Worm (Caenorhabditis elegans) whole organism, L4 larva: ENCODE data around the gene stc-1.

Source experiments
- F10B5.3 ChIP-seq: sonication (generic microtip); optimal IDR thresholded peaks from 2 replicates; lab custom pipeline; 2016; ENCODE audit warnings: mild to moderate bottlenecking, missing genetic modification characterization, missing compliant biosample characterization
- T20F7.1 ChIP-seq: fragments of 200-800 bp; sonication (Bioruptor generic); optimal IDR thresholded peaks from 2 replicates; lab custom pipeline; 2018; ENCODE audit warnings: mild to moderate bottlenecking, missing genetic modification characterization, missing compliant biosample characterization
- Y105C5A.15 ChIP-seq: fragments of 200-800 bp; sonication (Bioruptor generic); IDR thresholded peaks from 2 replicates; pipeline ENCODE4 v1.3.6; 2022; ENCODE audit warnings: missing genetic modification characterization, missing compliant biosample characterization
- Y48G9A.11 ChIP-seq: fragments of 200-800 bp; sonication (Bioruptor generic); IDR thresholded peaks from 2 replicates; pipeline ENCODE4 v1.3.6; 2022; ENCODE audit warnings: missing genetic modification reagents, missing genetic modification characterization, missing compliant biosample characterization
- Y75B8A.6 ChIP-seq: fragments of 200-800 bp; sonication (Bioruptor generic); IDR thresholded peaks from 2 replicates; pipeline ENCODE4 v1.3.6; 2022; ENCODE audit warnings: missing genetic modification reagents, missing genetic modification characterization, missing compliant biosample characterization
- ZK337.2 ChIP-seq: fragments of 200-800 bp; sonication (Bioruptor generic); IDR thresholded peaks from 2 replicates; pipeline ENCODE4 v1.3.6; 2022; ENCODE audit warnings: missing genetic modification reagents, missing genetic modification characterization, missing compliant biosample characterization
- ZK546.5 ChIP-seq, 2 experiments: sonication (generic microtip); optimal IDR thresholded peaks; 2 replicates each; lab custom pipeline; 2017; ENCODE audit warnings: missing biosample characterization in 2 of 2, missing genetic modification characterization in 2 of 2
- aha-1 ChIP-seq: fragments of 150-350 bp; peaks from one replicate; lab custom pipeline; 2014; ENCODE audit warnings: missing biosample characterization, missing genetic modification characterization
- ama-1 ChIP-seq: fragments of 150-350 bp; optimal IDR thresholded peaks from 2 replicates; lab custom pipeline; 2014; ENCODE audit warnings: inconsistent platforms, mixed read lengths
- arid-1 ChIP-seq: fragments of 200-800 bp; sonication (Bioruptor generic); conservative IDR thresholded peaks from 2 replicates; pipeline ENCODE4 v1.3.6; 2022; ENCODE audit warnings: missing genetic modification reagents, missing genetic modification characterization, missing compliant biosample characterization
- ceh-20 ChIP-seq: fragments of 200-800 bp; sonication (Bioruptor generic); IDR thresholded peaks from 2 replicates; pipeline ENCODE4 v1.3.6; 2022; ENCODE audit warnings: missing genetic modification reagents, missing genetic modification characterization, missing compliant biosample characterization
- ceh-28 ChIP-seq: fragments of 150-350 bp; optimal IDR thresholded peaks from 2 replicates; lab custom pipeline; 2014; ENCODE audit warnings: missing biosample characterization, missing genetic modification reagents, missing genetic modification characterization
- daf-16 ChIP-seq, 3 experiments: sonication (generic microtip); optimal IDR thresholded peaks; 2 replicates each; lab custom pipeline; 2016 to 2017; ENCODE audit warnings: missing genetic modification characterization in 3 of 3, missing genetic modification reagents in 3 of 3, mild to moderate bottlenecking in 2 of 3, missing compliant biosample characterization in 2 of 3, missing biosample characterization in 1 of 3, moderate library complexity in 1 of 3
- daf-19 ChIP-seq: fragments of 200-800 bp; sonication (Bioruptor generic); conservative IDR thresholded peaks from 2 replicates; pipeline ENCODE4 v1.3.6; 2022; ENCODE audit warnings: missing genetic modification characterization, missing compliant biosample characterization
- dmd-8 ChIP-seq: fragments of 200-800 bp; sonication (Bioruptor generic); IDR thresholded peaks from 2 replicates; pipeline ENCODE4 v1.3.6; 2022; ENCODE audit warnings: missing genetic modification characterization, missing compliant biosample characterization
- dve-1 ChIP-seq: sonication (generic microtip); optimal IDR thresholded peaks from 2 replicates; lab custom pipeline; 2017; ENCODE audit warnings: antibody characterized with exemption, mild to moderate bottlenecking, missing genetic modification characterization, missing compliant biosample characterization; ENCODE audit not compliant: insufficient read depth
- egl-43 ChIP-seq: fragments of 200-800 bp; sonication (Bioruptor generic); IDR thresholded peaks from 2 replicates; pipeline ENCODE4 v1.3.6; 2022; ENCODE audit warnings: missing genetic modification reagents, missing genetic modification characterization, missing compliant biosample characterization
- hlh-11 ChIP-seq: fragments of 200-800 bp; sonication (Bioruptor generic); optimal IDR thresholded peaks from 2 replicates; lab custom pipeline; 2018; ENCODE audit warnings: mild to moderate bottlenecking, missing genetic modification characterization, missing compliant biosample characterization
- hmg-1.1 ChIP-seq: fragments of 200-800 bp; sonication (Bioruptor generic); IDR thresholded peaks from 2 replicates; pipeline ENCODE4 v1.3.6; 2022; ENCODE audit warnings: missing genetic modification reagents, missing genetic modification characterization, missing compliant biosample characterization
- lim-7 ChIP-seq: fragments of 200-800 bp; sonication (Bioruptor generic); IDR thresholded peaks from 2 replicates; pipeline ENCODE4 v1.3.6; 2022; ENCODE audit warnings: missing genetic modification characterization, missing compliant biosample characterization
- lin-1 ChIP-seq: fragments of 200-800 bp; sonication (Bioruptor generic); IDR thresholded peaks from 2 replicates; pipeline ENCODE4 v1.3.6; 2022; ENCODE audit warnings: missing genetic modification reagents, missing genetic modification characterization, missing compliant biosample characterization
- lin-38 ChIP-seq: fragments of 200-800 bp; sonication (Bioruptor generic); IDR thresholded peaks from 2 replicates; pipeline ENCODE4 v1.3.6; 2022; ENCODE audit warnings: missing genetic modification reagents, missing genetic modification characterization, missing compliant biosample characterization
- lir-3 ChIP-seq: sonication (generic microtip); optimal IDR thresholded peaks from 2 replicates; lab custom pipeline; 2016; ENCODE audit warnings: mild to moderate bottlenecking, missing genetic modification characterization, missing compliant biosample characterization
- mdl-1 ChIP-seq, 2 experiments: fragments of 150-350 bp in 1 of 2; sonication (generic microtip) in 1 of 2; optimal IDR thresholded peaks; 2 replicates each; lab custom pipeline; 2014 to 2017; ENCODE audit warnings: missing biosample characterization in 2 of 2, missing genetic modification characterization in 2 of 2
- mes-2 ChIP-seq: sonication (generic microtip); optimal IDR thresholded peaks from 2 replicates; lab custom pipeline; 2016; ENCODE audit warnings: missing genotype, mild to moderate bottlenecking, missing genetic modification characterization, missing compliant biosample characterization; ENCODE audit not compliant: poor library complexity, severe bottlenecking
- mxl-3 ChIP-seq: fragments of 200-800 bp; sonication (Bioruptor generic); optimal IDR thresholded peaks from 2 replicates; lab custom pipeline; 2018; ENCODE audit warnings: mild to moderate bottlenecking, missing genetic modification characterization, missing compliant biosample characterization
- nhr-102 ChIP-seq: sonication (generic microtip); optimal IDR thresholded peaks from 2 replicates; lab custom pipeline; 2016; ENCODE audit warnings: mild to moderate bottlenecking, missing genetic modification characterization, moderate library complexity, missing compliant biosample characterization
- nhr-111 ChIP-seq: fragments of 200-800 bp; sonication (Bioruptor generic); optimal IDR thresholded peaks from 2 replicates; lab custom pipeline; 2018; ENCODE audit warnings: mild to moderate bottlenecking, missing genetic modification characterization, missing compliant biosample characterization
- nhr-25 ChIP-seq: sonication (generic microtip); optimal IDR thresholded peaks from 2 replicates; lab custom pipeline; 2017; ENCODE audit warnings: missing genetic modification characterization, mild to moderate bottlenecking, missing compliant biosample characterization, antibody characterized with exemption, moderate library complexity, borderline replicate concordance; ENCODE audit not compliant: insufficient read depth
- nhr-41 ChIP-seq: fragments of 200-800 bp; sonication (Bioruptor generic); IDR thresholded peaks from 2 replicates; pipeline ENCODE4 v1.3.6; 2022; ENCODE audit warnings: missing genetic modification reagents, missing genetic modification characterization, missing compliant biosample characterization
- nhr-48 ChIP-seq: sonication (generic microtip); optimal IDR thresholded peaks from 2 replicates; lab custom pipeline; 2016; ENCODE audit warnings: mild to moderate bottlenecking, missing genetic modification characterization, missing compliant biosample characterization
- nhr-6 ChIP-seq: fragments of 150-350 bp; optimal IDR thresholded peaks from 2 replicates; lab custom pipeline; 2014; ENCODE audit warnings: missing biosample characterization, missing genetic modification characterization
- nhr-77 ChIP-seq: fragments of 150-350 bp; optimal IDR thresholded peaks from 2 replicates; lab custom pipeline; 2014; ENCODE audit warnings: missing biosample characterization, missing genetic modification characterization
- php-3 ChIP-seq: fragments of 200-800 bp; sonication (Bioruptor generic); IDR thresholded peaks from 2 replicates; pipeline ENCODE4 v1.3.6; 2022; ENCODE audit warnings: missing genetic modification reagents, missing genetic modification characterization, missing compliant biosample characterization
- pqm-1 ChIP-seq: sonication (generic microtip); optimal IDR thresholded peaks from 2 replicates; lab custom pipeline; 2017; ENCODE audit warnings: missing biosample characterization, missing genetic modification characterization
- snpc-1.2 ChIP-seq: fragments of 200-800 bp; sonication (Bioruptor generic); IDR thresholded peaks from 2 replicates; pipeline ENCODE4 v1.3.6; 2022; ENCODE audit warnings: missing genetic modification reagents, missing genetic modification characterization, missing compliant biosample characterization
- spr-1 ChIP-seq: sonication (generic microtip); optimal IDR thresholded peaks from 2 replicates; lab custom pipeline; 2016; ENCODE audit warnings: mild to moderate bottlenecking, missing genetic modification characterization, missing compliant biosample characterization
- spr-3 ChIP-seq: fragments of 200-800 bp; sonication (Bioruptor generic); optimal IDR thresholded peaks from 2 replicates; lab custom pipeline; 2018; ENCODE audit warnings: mild to moderate bottlenecking, missing genetic modification characterization, missing compliant biosample characterization
- unc-62 ChIP-seq, 3 experiments: fragments of 150-350 bp in 1 of 3; sonication (generic microtip); optimal IDR thresholded peaks in 2 of 3; peaks in 1 of 3; 1 replicate in 1 of 3; 2 replicates in 2 of 3; lab custom pipeline; 2014 to 2017; ENCODE audit warnings: missing biosample characterization in 3 of 3, missing genetic modification characterization in 3 of 3, missing genetic modification reagents in 3 of 3, missing genotype in 1 of 3
- zag-1 ChIP-seq: fragments of 150-350 bp; optimal IDR thresholded peaks from 2 replicates; lab custom pipeline; 2014; ENCODE audit warnings: missing biosample characterization, missing genetic modification characterization
- zfp-2 ChIP-seq: sonication (generic microtip); optimal IDR thresholded peaks from 2 replicates; lab custom pipeline; 2016; ENCODE audit warnings: mild to moderate bottlenecking, missing genetic modification characterization, missing compliant biosample characterization
- zip-11 ChIP-seq: fragments of 200-800 bp; sonication (Bioruptor generic); IDR thresholded peaks from 2 replicates; pipeline ENCODE4 v1.3.6; 2022; ENCODE audit warnings: missing genetic modification characterization, missing compliant biosample characterization
- zip-2 ChIP-seq: fragments of 150-350 bp; optimal IDR thresholded peaks from 2 replicates; lab custom pipeline; 2014; ENCODE audit warnings: missing biosample characterization, missing genetic modification characterization
- ztf-11 ChIP-seq: fragments of 150-350 bp; optimal IDR thresholded peaks from 2 replicates; lab custom pipeline; 2014; ENCODE audit warnings: missing biosample characterization, missing genetic modification characterization
- ztf-7 ChIP-seq: fragments of 150-350 bp; optimal IDR thresholded peaks from 2 replicates; lab custom pipeline; 2014; ENCODE audit warnings: missing biosample characterization, missing genetic modification characterization

Gene stc-1

DNA sequence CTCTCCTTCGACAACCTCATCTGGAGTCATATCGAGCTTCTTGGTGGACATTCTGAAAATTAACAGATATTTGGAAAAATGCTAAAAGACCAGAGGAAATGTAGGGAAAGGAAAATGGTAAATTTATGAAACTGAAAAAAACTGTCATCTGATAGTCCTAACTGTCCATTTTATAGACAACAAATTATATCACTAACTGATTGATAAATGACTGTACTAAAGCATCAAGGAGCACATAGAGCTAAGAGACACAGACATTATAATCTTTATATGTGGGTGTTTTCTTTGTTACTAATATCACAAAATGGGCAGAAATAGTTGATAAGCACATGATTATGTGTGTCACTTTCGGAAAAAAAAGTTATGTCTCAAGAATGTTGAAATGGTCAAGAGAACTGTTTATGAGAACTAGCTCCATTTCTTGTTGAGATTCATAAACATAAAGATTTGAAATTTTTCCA lies 897 bp upstream of the stc-1 start, which contains the start of gene F54C9.3 (continued):
- TF ChIP-seq pqm-1 (tag; lab: Kevin White, UChicago) (peak; percentile 91), nhr-102 (tag; lab: Kevin White, UChicago) (peak; percentile 3), Y75B8A.6 (no peak), hlh-11 (tag; lab: Kevin White, UChicago) (peak; percentile 82), nhr-6 (tag; lab: Kevin White, UChicago) (no peak), mdl-1 (tag; optimal IDR thresholded peaks at IDR 0.05; lab: Kevin White, UChicago) (no peak), nhr-77 (peak; percentile 93), mxl-3 (GFP tag; lab: Kevin White, UChicago) (no peak), unc-62 (GFP tag; optimal IDR thresholded peaks at IDR 0.05 in 1 of 2; lab: Kevin White, UChicago) (no peak), unc-62 (tag; optimal IDR thresholded peaks at IDR 0.05; lab: Kevin White, UChicago) (no peak), php-3 (GFP tag; lab: Robert Waterston, UW) (peak; percentile 99), T20F7.1 (GFP tag; lab: Kevin White, UChicago) (peak; percentile 48), lir-3 (tag; lab: Kevin White, UChicago) (no peak), ceh-20 (GFP tag; lab: Robert Waterston, UW) (peak; percentile 96), spr-1 (tag; lab: Kevin White, UChicago) (no peak)
- TF ChIP-seq, all 104 proteins: peak for 20

DNA sequence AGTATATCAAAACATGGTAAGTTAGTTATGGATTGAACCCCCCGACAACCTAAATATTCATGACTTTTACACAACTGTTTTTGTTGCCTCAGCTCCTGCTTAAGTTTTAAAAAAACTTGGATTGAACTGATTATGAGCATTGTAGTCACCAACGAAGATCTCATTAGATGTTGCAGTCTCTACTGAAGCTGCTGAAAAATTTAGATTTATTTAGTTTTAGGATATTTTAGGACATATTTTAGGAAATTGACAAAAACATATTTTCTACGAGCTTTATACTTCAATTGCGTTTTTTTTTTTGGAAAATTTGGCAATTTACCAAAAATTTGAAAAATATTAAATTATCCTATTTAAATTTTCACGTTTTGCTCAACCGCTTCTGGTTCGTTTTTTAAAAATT lies 3.9 kb downstream of the stc-1 start, which contains the start of gene F54C9.14:
F54C9.14 (plus strand) TSS at position 301 of the 400 bp plus-strand sequence.
- TF ChIP-seq ZK546.5 (tag; optimal IDR thresholded peaks at IDR 0.05; lab: Kevin White, UChicago): no peak
- no peak for TF ChIP-seq nhr-25 (tag; lab: Kevin White, UChicago)

DNA sequence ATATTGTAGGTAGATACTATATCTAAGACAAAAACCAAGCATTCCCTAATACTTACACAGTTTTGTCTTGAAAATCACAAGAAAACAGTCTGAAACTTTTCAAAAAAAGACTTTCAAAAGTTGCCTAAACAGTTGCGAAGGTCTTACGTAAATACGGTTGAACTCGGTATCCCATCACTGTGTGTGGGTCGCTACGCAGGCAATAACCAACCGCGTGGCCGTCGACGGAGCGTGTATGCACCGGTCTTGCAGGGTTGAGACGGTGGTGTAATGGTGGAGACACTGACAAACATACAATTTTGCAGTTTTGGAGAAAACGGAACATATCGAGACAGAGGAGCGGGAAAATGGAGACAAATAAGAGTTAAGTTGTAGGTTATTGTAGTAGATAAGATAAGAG lies 4.7 kb downstream of the stc-1 start, which contains the start of gene iff-2:
iff-2 (minus strand) TSS at position 141 of the 400 bp plus-strand sequence.
- TF ChIP-seq ZK546.5 (tag; optimal IDR thresholded peaks at IDR 0.05; lab: Kevin White, UChicago) (peak; percentile 47 to 92), lin-1 (peak; percentile 96), dve-1 (tag; lab: Kevin White, UChicago) (peak; percentile 100), nhr-41 (peak; percentile 94), Y105C5A.15 (GFP tag; lab: Robert Waterston, UW) (no peak), daf-16 (GFP tag; optimal IDR thresholded peaks at IDR 0.05; lab: Kevin White, UChicago) (peak; percentile 89 to 91), daf-16 (tag; optimal IDR thresholded peaks at IDR 0.05; lab: Kevin White, UChicago) (peak; percentile 92), ztf-11 (tag; lab: Kevin White, UChicago) (peak; percentile 2), spr-1 (tag; lab: Kevin White, UChicago) (peak; percentile 96), hmg-1.1 (GFP tag; lab: Robert Waterston, UW) (peak; percentile 99), ama-1 (lab: Kevin White, UChicago) (peak; percentile 68), hlh-11 (tag; lab: Kevin White, UChicago) (peak; percentile 99), daf-19 (GFP tag; lab: Robert Waterston, UW) (peak; percentile 71), zip-2 (tag; lab: Kevin White, UChicago) (peak; percentile 89), lin-38 (GFP tag; lab: Robert Waterston, UW) (peak; percentile 100), Y48G9A.11 (GFP tag; lab: Robert Waterston, UW) (no peak; the same call in 1 of the 2 replicates), spr-3 (GFP tag; lab: Kevin White, UChicago) (peak; percentile 93), arid-1 (GFP tag; lab: Robert Waterston, UW) (peak; percentile 97), aha-1 (tag; lab: Kevin White, UChicago) (peak; percentile 100), zag-1 (tag; lab: Kevin White, UChicago) (peak; percentile 81), ceh-28 (peak; percentile 41), nhr-111 (no peak), T20F7.1 (GFP tag; lab: Kevin White, UChicago) (peak; percentile 97), ztf-7 (peak; percentile 87), dmd-8 (GFP tag; lab: Robert Waterston, UW) (no peak; the same call in 1 of the 2 replicates), F10B5.3 (tag; lab: Kevin White, UChicago) (peak; percentile 75), mes-2 (peak; percentile 97), zfp-2 (tag; lab: Kevin White, UChicago) (peak; percentile 100), snpc-1.2 (GFP tag; lab: Robert Waterston, UW) (no peak), egl-43 (GFP tag; lab: Robert Waterston, UW) (no peak; the same call in 1 of the 2 replicates), ZK337.2 (peak; percentile 63; the same call in 1 of the 2 replicates), nhr-48 (tag; lab: Kevin White, UChicago) (peak; percentile 95), lim-7 (peak; percentile 70; the same call in 1 of the 2 replicates), nhr-6 (tag; lab: Kevin White, UChicago) (peak; percentile 99), zip-11 (no peak)
